Worm (Caenorhabditis elegans) whole organism, young adult: ENCODE measurements around the gene ZK507.1.

Source experiments
- B0035.1 ChIP-seq: sonication (generic microtip); optimal IDR thresholded peaks from 2 replicates; lab custom pipeline; 2016; ENCODE audit warnings: missing genetic modification characterization, mild to moderate bottlenecking, missing compliant biosample characterization, missing genotype, missing genetic modification reagents
- C17E4.6 ChIP-seq: fragments of 200-800 bp; sonication (Bioruptor generic); IDR thresholded peaks from 2 replicates; pipeline ENCODE4 v1.3.6; 2022; ENCODE audit warnings: missing genetic modification reagents, missing genetic modification characterization, missing compliant biosample characterization
- F57C9.4 ChIP-seq: sonication (generic microtip); optimal IDR thresholded peaks from 2 replicates; lab custom pipeline; 2017; ENCODE audit warnings: mild to moderate bottlenecking, missing genetic modification characterization, missing compliant biosample characterization
- T26A5.8 ChIP-seq: sonication (generic microtip); optimal IDR thresholded peaks from 2 replicates; lab custom pipeline; 2016; ENCODE audit warnings: missing genetic modification characterization, missing compliant biosample characterization
- attf-5 ChIP-seq: fragments of 200-800 bp; sonication (Bioruptor generic); optimal IDR thresholded peaks from 2 replicates; lab custom pipeline; 2018; ENCODE audit warnings: mild to moderate bottlenecking, missing genetic modification characterization, missing compliant biosample characterization
- him-1 ChIP-seq: sonication (generic microtip); optimal IDR thresholded peaks from 2 replicates; lab custom pipeline; 2016; ENCODE audit warnings: missing genotype, missing genetic modification reagents, missing genetic modification characterization, missing compliant biosample characterization
- madf-8 ChIP-seq: fragments of 200-800 bp; sonication (Bioruptor generic); conservative IDR thresholded peaks from 2 replicates; pipeline ENCODE4 v1.3.6; 2022; ENCODE audit warnings: missing genetic modification reagents, missing genetic modification characterization, missing compliant biosample characterization
- nhr-80 ChIP-seq: sonication (generic microtip); optimal IDR thresholded peaks from 2 replicates; lab custom pipeline; 2016; ENCODE audit warnings: missing genetic modification characterization, missing compliant biosample characterization
- unc-62 ChIP-seq: fragments of 150-350 bp; optimal IDR thresholded peaks from 2 replicates; lab custom pipeline; 2014; ENCODE audit warnings: missing biosample characterization, missing genetic modification reagents, missing genetic modification characterization

DNA sequence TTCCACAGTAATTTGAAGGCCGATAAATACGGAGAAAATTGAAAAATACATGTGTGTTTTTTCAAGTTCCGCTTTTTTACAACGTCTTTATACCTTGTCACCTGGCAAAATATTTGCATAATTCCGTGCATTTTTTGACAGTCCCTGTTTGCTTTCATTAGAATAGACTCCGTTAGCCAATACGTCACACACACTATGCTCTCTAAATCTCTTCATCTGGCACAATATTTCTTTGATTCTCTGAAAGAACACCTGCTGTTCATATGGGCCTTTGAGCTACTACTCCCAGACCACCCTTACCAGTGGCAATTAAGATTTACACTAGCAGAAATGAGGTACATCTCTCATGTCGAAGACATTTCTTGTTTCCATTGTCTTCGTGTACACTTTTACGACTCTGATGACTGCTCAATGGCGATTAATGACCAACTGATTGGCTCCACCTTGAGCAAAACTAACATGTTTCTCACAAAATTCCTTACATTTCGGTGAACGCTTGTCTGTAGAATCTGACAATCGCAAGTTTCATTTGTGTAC is 17.3 kb upstream of the ZK507.1 start, which contains the start of gene grl-11:
- TF ChIP-seq him-1 (tag; lab: Kevin White, UChicago) (no peak), nhr-80 (tag; lab: Kevin White, UChicago) (no peak), unc-62 (GFP tag; lab: Kevin White, UChicago) (no peak), B0035.1 (tag; lab: Kevin White, UChicago) (no peak), madf-8 (GFP tag; lab: Robert Waterston, UW) (no peak), F57C9.4 (tag; lab: Kevin White, UChicago) (no peak), C17E4.6 (GFP tag; lab: Robert Waterston, UW) (no peak), T26A5.8 (tag; lab: Kevin White, UChicago) (no peak), attf-5 (no peak)
